Fruit fly (Drosophila melanogaster): ENCODE results near the gene Amnionless.
A peak's percentile ranks its signal among the peaks of the same experiment; 100 is the strongest.

Amnionless gene

DNA sequence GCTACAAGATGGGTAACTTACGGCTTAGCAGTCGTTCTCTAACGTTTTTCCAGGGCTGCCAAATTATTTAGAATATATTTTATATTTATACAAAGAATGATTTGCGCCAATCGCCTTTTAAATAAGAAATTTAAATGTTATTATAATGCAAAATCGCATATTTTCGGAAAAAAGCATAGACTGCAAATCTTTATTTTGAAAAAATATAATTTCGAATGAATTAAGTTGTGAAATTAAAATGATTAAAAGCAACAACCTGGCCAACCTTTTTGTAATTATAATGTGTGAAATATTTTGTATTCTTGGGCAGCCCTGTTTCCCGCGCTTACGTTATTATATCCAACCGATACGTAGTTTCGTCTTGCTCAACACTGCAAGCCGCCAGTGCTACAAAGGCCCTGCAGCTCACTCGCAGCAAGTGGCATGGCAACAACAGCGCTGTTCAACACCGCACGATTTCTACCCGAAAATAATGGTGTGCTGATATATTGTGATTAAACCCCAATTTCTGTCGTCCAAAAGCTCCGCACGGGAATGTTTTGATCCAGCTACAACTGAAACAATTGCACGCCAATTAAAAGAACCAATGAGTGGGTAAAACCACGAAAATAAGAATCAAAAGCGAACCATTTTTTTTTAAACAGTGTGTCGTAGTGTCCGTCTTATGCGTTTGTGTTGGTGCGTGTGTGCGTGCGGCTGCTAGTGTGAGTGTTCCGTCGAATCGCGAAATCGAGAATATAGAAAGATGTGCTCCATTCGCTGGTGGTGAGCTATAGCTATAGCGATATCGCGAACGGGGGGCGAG, 8.7 kb upstream of the Amnionless start, which contains the start of gene Pi3K21B (continued):
- TF ChIP-seq chinmo (GFP tag; IDR thresholded peaks at IDR 0.05; ENCODE audit: partially characterized antibody) (0 out of 4 replicates have a peak, but pooled peaks have one; percentile 70), HLH3B (GFP tag; IDR thresholded peaks at IDR 0.05) (peak; percentile 69), C15 (GFP tag; IDR thresholded peaks at IDR 0.05) (peak; percentile 46; the same call in 1 of the 3 replicates), CG33213 (GFP tag; optimal IDR thresholded peaks at IDR 0.05) (peak; percentile 93), CG4360 (GFP tag; IDR thresholded peaks at IDR 0.05) (no peak), sug (tag; optimal IDR thresholded peaks at IDR 0.05) (peak; percentile 92), CG7745 (tag; optimal IDR thresholded peaks at IDR 0.05) (no peak), CG11560 (tag; IDR thresholded peaks at IDR 0.05) (peak; percentile 78), odd (GFP tag; optimal IDR thresholded peaks at IDR 0.05) (peak; percentile 75), disco-r (GFP tag; optimal IDR thresholded peaks at IDR 0.05) (peak; percentile 57), CG2889 (GFP tag; IDR thresholded peaks at IDR 0.05) (peak; percentile 75), CG6765 (GFP tag; optimal IDR thresholded peaks at IDR 0.05) (peak; percentile 72), CG8281 (tag; optimal IDR thresholded peaks at IDR 0.05) (peak; percentile 73), PHDP (tag; optimal IDR thresholded peaks at IDR 0.05) (peak; percentile 89), CG8388 (GFP tag; optimal IDR thresholded peaks at IDR 0.05) (peak; percentile 80), Hmx (GFP tag; optimal IDR thresholded peaks at IDR 0.05) (peak; percentile 58), Mrtf (GFP tag; IDR thresholded peaks at IDR 0.05) (no peak; the same call in none of the 3 replicates), dmrt11E (tag; optimal IDR thresholded peaks at IDR 0.05) (peak; percentile 88), Hand (GFP tag; optimal IDR thresholded peaks at IDR 0.05) (peak; percentile 73), nmo (GFP tag; optimal IDR thresholded peaks at IDR 0.05) (peak; percentile 93), Sry-β (GFP tag; optimal IDR thresholded peaks at IDR 0.05) (no peak), fd96Cb (tag; optimal IDR thresholded peaks at IDR 0.05) (peak; percentile 89), rib (GFP tag; IDR thresholded peaks at IDR 0.05) (peak; percentile 51; the same call in 1 of the 2 replicates), salm (tag; optimal IDR thresholded peaks at IDR 0.05) (peak; percentile 60), Kr (GFP tag; optimal IDR thresholded peaks at IDR 0.05) (no peak), dati (GFP tag; IDR thresholded peaks at IDR 0.05) (0 out of 2 replicates have a peak, but pooled peaks have one; percentile 13), scrt (GFP tag; optimal IDR thresholded peaks at IDR 0.05) (peak; percentile 70), CG9797 (GFP tag; optimal IDR thresholded peaks at IDR 0.05) (peak; percentile 46), Bgb (GFP tag; IDR thresholded peaks at IDR 0.05; ENCODE audit: partially characterized antibody) (peak; percentile 26; the same call in 1 of the 2 replicates), ssp (GFP tag; IDR thresholded peaks at IDR 0.05) (peak; percentile 84), wdn (GFP tag; IDR thresholded peaks at IDR 0.05) (peak; percentile 83), pros (GFP tag; optimal IDR thresholded peaks at IDR 0.05) (peak; percentile 36), H15 (GFP tag; IDR thresholded peaks at IDR 0.05) (peak; percentile 69), Nf-YA (GFP tag; IDR thresholded peaks at IDR 0.05) (no peak; the same call in 1 of the 2 replicates), Nf-YB (GFP tag; optimal IDR thresholded peaks at IDR 0.05) (peak; percentile 68), CG2116 (GFP tag; optimal IDR thresholded peaks at IDR 0.05) (peak; percentile 81), klu (GFP tag; IDR thresholded peaks at IDR 0.05) (peak; percentile 77), CG17802 (tag; optimal IDR thresholded peaks at IDR 0.05) (peak; percentile 68), Stat92E (GFP tag; optimal IDR thresholded peaks at IDR 0.05) (no peak), CG31224 (GFP tag; IDR thresholded peaks at IDR 0.05) (peak; percentile 67), CG2129 (GFP tag; IDR thresholded peaks at IDR 0.05; ENCODE audit: partially characterized antibody) (no peak), fu2 (GFP tag; optimal IDR thresholded peaks at IDR 0.05) (peak; percentile 93), tna (GFP tag; IDR thresholded peaks at IDR 0.05; ENCODE audit: partially characterized antibody) (no peak), zfh2 (GFP tag; optimal IDR thresholded peaks at IDR 0.05) (peak; percentile 96), CG43689 (GFP tag; IDR thresholded peaks at IDR 0.05) (no peak; the same call in none of the 2 replicates), Dek (tag; optimal IDR thresholded peaks at IDR 0.05) (peak; percentile 91), CG8478 (optimal IDR thresholded peaks at IDR 0.05) (peak; percentile 78), hth (optimal IDR thresholded peaks at IDR 0.05) (no peak), peb (GFP tag; IDR thresholded peaks at IDR 0.05) (peak; percentile 70)
